Worm (Caenorhabditis elegans) whole organism, early embryonic: Measurements from ENCODE around the gene hbl-1.

ENCODE experiments used
- B0310.2 ChIP-seq: sonication (generic microtip); optimal IDR thresholded peaks from 2 replicates; lab custom pipeline; 2016; ENCODE audit warnings: mild to moderate bottlenecking, missing genetic modification characterization, missing compliant biosample characterization
- F13C5.2 ChIP-seq: sonication (generic microtip); optimal IDR thresholded peaks from 2 replicates; lab custom pipeline; 2017; ENCODE audit warnings: mild to moderate bottlenecking, missing genetic modification characterization, inconsistent platforms, missing compliant biosample characterization
- ama-1 ChIP-seq: fragments of 150-350 bp; optimal IDR thresholded peaks from 2 replicates; lab custom pipeline; 2014
- ets-7 ChIP-seq: sonication (generic microtip); optimal IDR thresholded peaks from 2 replicates; lab custom pipeline; 2016; ENCODE audit warnings: missing genotype, missing genetic modification characterization, missing compliant biosample characterization
- hnd-1 ChIP-seq: sonication (generic microtip); optimal IDR thresholded peaks from 2 replicates; lab custom pipeline; 2016; ENCODE audit warnings: missing genetic modification characterization, missing compliant biosample characterization
- pes-1 ChIP-seq: fragments of 200-800 bp; sonication (Bioruptor generic); IDR thresholded peaks from 2 replicates; pipeline ENCODE4 v1.3.6; 2022; ENCODE audit warnings: missing genetic modification reagents, missing genetic modification characterization, missing compliant biosample characterization
- tbx-37 ChIP-seq: fragments of 200-800 bp; sonication (Bioruptor generic); conservative IDR thresholded peaks from 2 replicates; pipeline ENCODE4 v1.3.6; 2022; ENCODE audit warnings: missing genetic modification reagents, missing genetic modification characterization, missing compliant biosample characterization

- no peak for TF ChIP-seq F13C5.2 (tag; lab: Kevin White, UChicago)
- no peak for TF ChIP-seq ama-1 (lab: Kevin White, UChicago)
- no peak for TF ChIP-seq hnd-1 (tag; lab: Kevin White, UChicago)
- no peak for TF ChIP-seq B0310.2 (tag; lab: Kevin White, UChicago)
- no peak for TF ChIP-seq tbx-37 (GFP tag; lab: Robert Waterston, UW)
- no peak for TF ChIP-seq ets-7
- no peak for TF ChIP-seq pes-1 (GFP tag; lab: Robert Waterston, UW)
These were observed 25.3 kb downstream of the hbl-1 start for ce11 chrX:5847268-5847667.
